Fruit fly (Drosophila melanogaster) whole organism, embryonic: ENCODE measurements around the gene CG8675.
A peak's percentile ranks its signal among the peaks of the same experiment; 100 is the strongest.

ENCODE experiments used
- Aef1 ChIP-seq: fragments of 200-800 bp; sonication (Bioruptor generic); IDR thresholded peaks from 3 replicates; pipeline ENCODE4 v1.3.6; 2022; ENCODE audit warnings: missing biosample characterization, missing genetic modification characterization
- Bdp1 ChIP-seq: fragments of 200-800 bp; sonication (Bioruptor generic); optimal IDR thresholded peaks from 3 replicates; lab custom pipeline; 2016; ENCODE audit warnings: missing biosample characterization, missing genetic modification characterization
- BtbVII ChIP-seq: fragments of 200-800 bp; sonication (Bioruptor generic); optimal IDR thresholded peaks from 3 replicates; lab custom pipeline; 2017; ENCODE audit warnings: missing biosample characterization, mild to moderate bottlenecking, missing genetic modification characterization
- C15 ChIP-seq: fragments of 200-800 bp; sonication (Bioruptor generic); IDR thresholded peaks from 3 replicates; pipeline ENCODE4 v1.3.6; 2022; ENCODE audit warnings: missing biosample characterization, missing genetic modification characterization
- CG10147 ChIP-seq: fragments of 200-800 bp; sonication (Bioruptor generic); optimal IDR thresholded peaks from 2 replicates; lab custom pipeline; 2019; ENCODE audit warnings: missing biosample characterization, mild to moderate bottlenecking, missing genetic modification characterization, moderate library complexity
- CG10979 ChIP-seq: fragments of 200-800 bp; sonication (Bioruptor generic); optimal IDR thresholded peaks from 2 replicates; lab custom pipeline; 2018; ENCODE audit warnings: missing biosample characterization, mild to moderate bottlenecking, missing genetic modification characterization, moderate library complexity
- CG13123 ChIP-seq: fragments of 200-800 bp; sonication (Bioruptor generic); optimal IDR thresholded peaks from 2 replicates; lab custom pipeline; 2016; ENCODE audit warnings: missing biosample characterization, missing genetic modification characterization
- CG14965 ChIP-seq: fragments of 200-800 bp; sonication (Bioruptor generic); optimal IDR thresholded peaks from 2 replicates; lab custom pipeline; 2016; ENCODE audit warnings: missing biosample characterization, missing genetic modification characterization, borderline replicate concordance
- CG16813 ChIP-seq: fragments of 200-800 bp; sonication (Bioruptor generic); IDR thresholded peaks from 3 replicates; pipeline ENCODE4 v1.3.6; 2022; ENCODE audit warnings: missing biosample characterization, missing genetic modification characterization; ENCODE audit not compliant: partially characterized antibody
- CG17186 ChIP-seq: fragments of 200-800 bp; sonication (Bioruptor generic); optimal IDR thresholded peaks from 3 replicates; lab custom pipeline; 2017; ENCODE audit warnings: missing biosample characterization, missing genetic modification reagents, missing genetic modification characterization
- CG17359 ChIP-seq: fragments of 200-800 bp; sonication (Bioruptor generic); optimal IDR thresholded peaks from 3 replicates; lab custom pipeline; 2018; ENCODE audit warnings: missing biosample characterization, mild to moderate bottlenecking, missing genetic modification characterization, moderate library complexity
- CG17912 ChIP-seq: fragments of 200-800 bp; sonication (Bioruptor generic); optimal IDR thresholded peaks from 2 replicates; lab custom pipeline; 2018; ENCODE audit warnings: missing biosample characterization, mild to moderate bottlenecking, missing genetic modification characterization
- CG18599 ChIP-seq: fragments of 200-800 bp; sonication (Bioruptor generic); optimal IDR thresholded peaks from 3 replicates; lab custom pipeline; 2017; ENCODE audit warnings: missing biosample characterization, missing genetic modification characterization, mild to moderate bottlenecking, moderate library complexity, missing genetic modification reagents
- CG30431 ChIP-seq: fragments of 200-800 bp; sonication (Bioruptor generic); optimal IDR thresholded peaks from 2 replicates; lab custom pipeline; 2017; ENCODE audit warnings: missing biosample characterization, missing genetic modification characterization
- CG32772 ChIP-seq: fragments of 200-800 bp; sonication (Bioruptor generic); IDR thresholded peaks from 2 replicates; pipeline ENCODE4 v1.3.6; 2022; ENCODE audit warnings: missing biosample characterization, missing genetic modification characterization
- CG3838 ChIP-seq: fragments of 200-800 bp; sonication (Bioruptor generic); optimal IDR thresholded peaks from 3 replicates; lab custom pipeline; 2016; ENCODE audit warnings: missing biosample characterization, missing genetic modification characterization
- CG3995 ChIP-seq: fragments of 200-800 bp; sonication (Bioruptor generic); optimal IDR thresholded peaks from 3 replicates; lab custom pipeline; 2016; ENCODE audit warnings: missing biosample characterization, missing genetic modification characterization
- CG4404 ChIP-seq: fragments of 200-800 bp; sonication (Bioruptor generic); IDR thresholded peaks from 2 replicates; pipeline ENCODE4 v1.3.6; 2022; ENCODE audit warnings: missing biosample characterization, missing genetic modification characterization
- CG6272 ChIP-seq: fragments of 200-800 bp; sonication (Bioruptor generic); IDR thresholded peaks from 2 replicates; pipeline ENCODE4 v1.3.6; 2022; ENCODE audit warnings: missing biosample characterization, missing genetic modification characterization
- CG7357 ChIP-seq: fragments of 200-800 bp; sonication (Bioruptor generic); IDR thresholded peaks from 3 replicates; pipeline ENCODE4 v1.3.6; 2022; ENCODE audit warnings: missing biosample characterization, missing genetic modification characterization
- CG7556 ChIP-seq: fragments of 200-800 bp; sonication (Bioruptor generic); optimal IDR thresholded peaks from 2 replicates; lab custom pipeline; 2017; ENCODE audit warnings: missing biosample characterization, mild to moderate bottlenecking, missing genetic modification characterization
- CG8388 ChIP-seq: fragments of 200-800 bp; sonication (Bioruptor generic); optimal IDR thresholded peaks from 2 replicates; lab custom pipeline; 2019; ENCODE audit warnings: missing biosample characterization, mild to moderate bottlenecking, missing genetic modification characterization, moderate library complexity
- CG8478 ChIP-seq: fragments of >200 bp; optimal IDR thresholded peaks from 2 replicates; lab custom pipeline; 2018
- CrebB ChIP-seq: fragments of 200-800 bp; sonication (Bioruptor generic); optimal IDR thresholded peaks from 3 replicates; lab custom pipeline; 2018; ENCODE audit warnings: missing biosample characterization, mild to moderate bottlenecking, missing genetic modification characterization
- Drgx ChIP-seq: fragments of 200-800 bp; sonication (Bioruptor generic); IDR thresholded peaks from 2 replicates; pipeline ENCODE4 v1.3.6; 2022; ENCODE audit warnings: missing biosample characterization, missing genetic modification characterization
- Ets65A ChIP-seq: fragments of 200-800 bp; sonication (Bioruptor generic); peaks from one replicate; lab custom pipeline; 2016; ENCODE audit warnings: missing biosample characterization, missing genetic modification characterization
- Hr3 ChIP-seq: fragments of 200-800 bp; sonication (Bioruptor generic); optimal IDR thresholded peaks from 3 replicates; lab custom pipeline; 2016; ENCODE audit warnings: missing biosample characterization, missing genetic modification characterization
- Hsf ChIP-seq: fragments of 200-800 bp; sonication (Bioruptor generic); optimal IDR thresholded peaks from 3 replicates; lab custom pipeline; 2016; ENCODE audit warnings: missing biosample characterization, missing genetic modification characterization
- Lhr ChIP-seq: fragments of 200-800 bp; sonication (Bioruptor generic); optimal IDR thresholded peaks from 3 replicates; lab custom pipeline; 2017; ENCODE audit warnings: mild to moderate bottlenecking, missing biosample characterization, missing genetic modification reagents, missing genetic modification characterization
- Max ChIP-seq: fragments of 200-800 bp; sonication (Bioruptor generic); optimal IDR thresholded peaks from 2 replicates; lab custom pipeline; 2016; ENCODE audit warnings: missing biosample characterization, mild to moderate bottlenecking, missing genetic modification characterization
- Mrtf ChIP-seq: fragments of 200-800 bp; sonication (Bioruptor generic); IDR thresholded peaks from 3 replicates; pipeline ENCODE4 v1.3.6; 2022; ENCODE audit warnings: missing biosample characterization, missing genetic modification characterization
- NC2α ChIP-seq: fragments of 200-800 bp; sonication (Bioruptor generic); optimal IDR thresholded peaks from 2 replicates; lab custom pipeline; 2016; ENCODE audit warnings: missing biosample characterization, missing genetic modification characterization
- Pdp1 ChIP-seq, 2 experiments: fragments of 200-800 bp; sonication (Bioruptor generic); optimal IDR thresholded peaks; 3 replicates each; lab custom pipeline; 2016; ENCODE audit warnings: missing biosample characterization in 2 of 2, missing genetic modification characterization in 2 of 2, mild to moderate bottlenecking in 1 of 2, moderate library complexity in 1 of 2
- Spps ChIP-seq: fragments of 200-800 bp; sonication (Bioruptor generic); optimal IDR thresholded peaks from 2 replicates; lab custom pipeline; 2018; ENCODE audit warnings: missing biosample characterization, mild to moderate bottlenecking, missing genetic modification characterization
- chinmo ChIP-seq: fragments of 200-800 bp; sonication (Bioruptor generic); IDR thresholded peaks from 4 replicates; pipeline ENCODE4 v1.3.6; 2022; ENCODE audit warnings: missing biosample characterization, missing genetic modification characterization; ENCODE audit not compliant: partially characterized antibody
- dan ChIP-seq: fragments of 200-800 bp; sonication (Bioruptor generic); IDR thresholded peaks from 2 replicates; pipeline ENCODE4 v1.3.6; 2022; ENCODE audit warnings: missing biosample characterization, missing genetic modification characterization
- dmrt99B ChIP-seq: fragments of 200-800 bp; sonication (Bioruptor generic); optimal IDR thresholded peaks from 2 replicates; lab custom pipeline; 2018; ENCODE audit warnings: missing biosample characterization, mild to moderate bottlenecking, missing genetic modification characterization, moderate library complexity
- dpn ChIP-seq, 2 experiments: fragments of 200-800 bp; sonication (Bioruptor generic); optimal IDR thresholded peaks; 3 replicates each; lab custom pipeline; 2016; ENCODE audit warnings: missing biosample characterization in 2 of 2, missing genetic modification characterization in 2 of 2
- dysf ChIP-seq: fragments of 200-800 bp; sonication (Bioruptor generic); IDR thresholded peaks from 3 replicates; pipeline ENCODE4 v1.3.6; 2022; ENCODE audit warnings: missing biosample characterization, missing genetic modification characterization
- fd3F ChIP-seq: fragments of 200-800 bp; sonication (Bioruptor generic); optimal IDR thresholded peaks from 2 replicates; lab custom pipeline; 2018; ENCODE audit warnings: missing biosample characterization, mild to moderate bottlenecking, missing genetic modification characterization, moderate library complexity
- gcm ChIP-seq: fragments of 200-800 bp; sonication (Bioruptor generic); optimal IDR thresholded peaks from 2 replicates; lab custom pipeline; 2019; ENCODE audit warnings: missing biosample characterization, mild to moderate bottlenecking, missing genetic modification characterization, moderate library complexity
- maf-S ChIP-seq: fragments of 200-800 bp; sonication (Bioruptor generic); optimal IDR thresholded peaks from 2 replicates; lab custom pipeline; 2016; ENCODE audit warnings: missing biosample characterization, missing genetic modification characterization
- pnt ChIP-seq: fragments of 200-800 bp; sonication (Bioruptor generic); optimal IDR thresholded peaks from 3 replicates; lab custom pipeline; 2016; ENCODE audit warnings: missing biosample characterization, missing genetic modification characterization
- sens ChIP-seq: fragments of 200-800 bp; sonication (Bioruptor generic); peaks from one replicate; lab custom pipeline; 2016; ENCODE audit warnings: missing biosample characterization, missing genetic modification characterization
- sens-2 ChIP-seq: fragments of 200-800 bp; sonication (Bioruptor generic); IDR thresholded peaks from 2 replicates; pipeline ENCODE4 v1.3.6; 2022; ENCODE audit warnings: missing biosample characterization, missing genetic modification characterization
- shn ChIP-seq: fragments of 200-800 bp; sonication (Bioruptor generic); optimal IDR thresholded peaks from 3 replicates; lab custom pipeline; 2016; ENCODE audit warnings: missing biosample characterization, missing genetic modification characterization
- sug ChIP-seq: fragments of 200-800 bp; optimal IDR thresholded peaks from 2 replicates; lab custom pipeline; 2019; ENCODE audit warnings: missing biosample characterization, mild to moderate bottlenecking, missing genetic modification characterization, moderate library complexity
- trem ChIP-seq: fragments of 200-800 bp; optimal IDR thresholded peaks from 3 replicates; lab custom pipeline; 2019; ENCODE audit warnings: missing biosample characterization, mild to moderate bottlenecking, missing genetic modification characterization, moderate library complexity
- unpg ChIP-seq: fragments of 200-800 bp; sonication (Bioruptor generic); optimal IDR thresholded peaks from 3 replicates; lab custom pipeline; 2018; ENCODE audit warnings: missing biosample characterization, mild to moderate bottlenecking, missing genetic modification characterization, moderate library complexity
- wdn ChIP-seq: fragments of 200-800 bp; sonication (Bioruptor generic); IDR thresholded peaks from 2 replicates; pipeline ENCODE4 v1.3.6; 2022; ENCODE audit warnings: missing biosample characterization, missing genetic modification characterization
- zfh1 ChIP-seq: fragments of 200-800 bp; sonication (Bioruptor generic); IDR thresholded peaks from 3 replicates; pipeline ENCODE4 v1.3.6; 2022; ENCODE audit warnings: missing biosample characterization, missing genetic modification characterization

Gene CG8675

dm6 chrX:17292050-17292730, 42.9 kb upstream of the CG8675 start:
- TF ChIP-seq dmrt99B (tag; lab: Kevin White, UChicago) (peak; percentile 85), CrebB (tag; lab: Kevin White, UChicago) (no peak), CG8478 (no peak), CG3995 (GFP tag; lab: Kevin White, UChicago) (peak; percentile 24), C15 (GFP tag; lab: Robert Waterston, UW) (no peak), CG30431 (GFP tag; lab: Kevin White, UChicago) (no peak), CG17359 (tag; lab: Kevin White, UChicago) (peak; percentile 73), dysf (peak; percentile 81), CG7357 (GFP tag; lab: Robert Waterston, UW) (peak; percentile 56), NC2α (GFP tag; lab: Kevin White, UChicago) (no peak), CG32772 (GFP tag; lab: Robert Waterston, UW) (peak; percentile 38), Drgx (no peak), maf-S (no peak), sug (tag; lab: Kevin White, UChicago) (peak; percentile 49), Ets65A (GFP tag; lab: Kevin White, UChicago) (peak; percentile 85), CG7556 (GFP tag; lab: Kevin White, UChicago) (peak; percentile 75), Mrtf (no peak), sens-2 (GFP tag; lab: Robert Waterston, UW) (0 out of 2 replicates have a peak, but pooled peaks have one; percentile 40), unpg (peak; percentile 77), CG18599 (GFP tag; lab: Kevin White, UChicago) (peak; percentile 83), chinmo (no peak), wdn (no peak), Max (peak; percentile 48), CG13123 (GFP tag; lab: Kevin White, UChicago) (peak; percentile 27), shn (peak; percentile 4), pnt (GFP tag; lab: Kevin White, UChicago) (peak; percentile 32), CG17186 (GFP tag; lab: Kevin White, UChicago) (no peak), CG14965 (GFP tag; lab: Kevin White, UChicago) (no peak), fd3F (GFP tag; lab: Kevin White, UChicago) (peak; percentile 64), Hsf (peak; percentile 71), Bdp1 (GFP tag; lab: Kevin White, UChicago) (no peak), CG6272 (GFP tag; lab: Robert Waterston, UW) (no peak), dan (no peak), CG4404 (GFP tag; lab: Robert Waterston, UW) (no peak), sens (GFP tag; lab: Kevin White, UChicago) (peak; percentile 90), zfh1 (GFP tag; lab: Robert Waterston, UW) (peak; percentile 47; the same call in 1 of the 3 replicates), BtbVII (peak; percentile 66), CG10979 (peak; percentile 55), Pdp1 (GFP tag; optimal IDR thresholded peaks at IDR 0.05; lab: Kevin White, UChicago) (peak; percentile 29 to 63), CG17912 (GFP tag; lab: Kevin White, UChicago) (no peak), Lhr (GFP tag; lab: Kevin White, UChicago) (no peak), trem (tag; lab: Kevin White, UChicago) (no peak), Aef1 (GFP tag; lab: Robert Waterston, UW) (peak; percentile 34; the same call in 1 of the 3 replicates), CG16813 (no peak), Hr3 (GFP tag; lab: Kevin White, UChicago) (peak; percentile 26), dpn (GFP tag; optimal IDR thresholded peaks at IDR 0.05; lab: Kevin White, UChicago) (peak; percentile 43 to 48), CG10147 (GFP tag; lab: Kevin White, UChicago) (peak; percentile 76), Spps (tag; lab: Kevin White, UChicago) (no peak), CG8388 (peak; percentile 57), gcm (GFP tag; lab: Kevin White, UChicago) (peak; percentile 40), CG3838 (GFP tag; lab: Kevin White, UChicago) (no peak)
